Worm (Caenorhabditis elegans): ENCODE data around the gene gbas-1.
"Not testable (repeated sequence)": the region's sequence is repeated elsewhere in the genome, so short reads cannot be mapped to it uniquely, and the experiment has no call there.

Gene gbas-1

DNA sequence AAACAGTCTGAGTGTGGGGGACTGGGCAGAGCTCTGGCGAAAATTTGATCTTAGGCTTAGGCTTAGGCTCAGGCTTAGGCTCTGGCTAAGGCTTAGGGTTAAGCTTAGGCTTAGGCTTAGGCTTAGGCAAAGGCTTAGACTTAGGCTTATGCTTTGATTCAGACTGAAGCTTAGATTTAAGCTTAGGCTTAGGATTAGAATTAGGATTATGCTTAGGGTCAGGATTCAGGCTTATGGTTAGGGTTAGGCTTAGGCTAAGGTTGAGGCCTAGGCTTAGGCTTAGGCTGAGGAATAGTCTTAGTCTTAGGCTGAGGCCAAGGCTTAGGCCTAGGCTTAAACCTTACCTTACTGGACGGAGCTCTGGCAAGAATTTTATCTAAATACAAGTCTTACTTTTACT, 22.2 kb downstream of the gbas-1 start:
- no peak for TF ChIP-seq unc-62 (GFP tag; optimal IDR thresholded peaks at IDR 0.05)

ce11 chrII:2530496-2530895, 25.8 kb downstream of the gbas-1 start, which contains the start of gene K02F6.6:
K02F6.6 (plus strand) TSS chrII:2530796.
- no peak for TF ChIP-seq unc-62 (GFP tag; optimal IDR thresholded peaks at IDR 0.05)

DNA sequence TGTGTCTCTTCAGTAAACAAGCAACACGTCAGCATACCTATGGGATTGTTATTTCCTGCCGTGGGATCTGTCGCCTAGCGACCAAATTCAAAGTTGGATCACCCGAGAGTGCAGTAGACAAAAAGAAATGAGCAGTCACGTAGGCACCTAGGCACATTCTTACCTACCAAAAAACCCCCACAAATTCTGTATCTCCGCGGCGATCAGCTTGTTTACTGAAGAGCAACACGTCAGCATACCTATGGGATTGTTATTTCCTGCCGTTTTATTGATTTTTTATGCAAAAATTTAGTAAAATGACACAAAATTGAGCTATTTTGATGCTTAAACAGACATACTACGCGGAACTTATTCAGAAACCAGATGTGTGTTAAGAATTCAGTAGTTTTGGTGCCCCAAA, 29.8 kb downstream of the gbas-1 start, which contains the start of gene K02F6.5:
Gene K02F6.5, plus strand, starts transcription at position 301 of the 400 bp plus-strand sequence.
- TF ChIP-seq unc-62 (GFP tag; optimal IDR thresholded peaks at IDR 0.05) = not testable (repeated sequence)

- not testable (repeated sequence) for TF ChIP-seq unc-62 (GFP tag; optimal IDR thresholded peaks at IDR 0.05)
Measured at ce11 chrII:2534952-2535351, 30.3 kb downstream of the gbas-1 start, which contains the start of gene K02F6.8. K02F6.8 (minus strand) TSS chrII:2535052.

DNA sequence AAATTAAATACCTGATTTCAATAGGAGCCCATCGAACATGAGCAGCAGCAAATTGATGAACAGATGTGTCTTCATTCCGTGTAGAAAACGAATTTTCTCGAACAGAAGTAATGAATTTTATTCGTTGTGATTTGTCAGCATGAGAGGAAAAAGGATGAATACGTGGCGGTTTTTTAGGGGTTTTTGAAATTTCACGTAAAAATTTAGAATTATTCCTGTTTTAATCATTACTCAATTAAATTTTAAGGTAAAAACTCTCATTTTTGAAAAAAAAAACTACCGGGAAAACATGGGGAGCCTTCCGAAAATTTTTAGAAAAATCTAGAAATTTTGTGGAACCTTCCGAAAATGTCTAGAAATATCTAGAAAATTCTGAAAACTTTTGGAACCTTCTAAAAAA, 33.1 kb downstream of the gbas-1 start, which contains the start of gene K02F6.7:
Gene K02F6.7, minus strand, starts transcription at position 101 of the 400 bp plus-strand sequence.
- TF ChIP-seq unc-62 (GFP tag; optimal IDR thresholded peaks at IDR 0.05) = no peak

DNA sequence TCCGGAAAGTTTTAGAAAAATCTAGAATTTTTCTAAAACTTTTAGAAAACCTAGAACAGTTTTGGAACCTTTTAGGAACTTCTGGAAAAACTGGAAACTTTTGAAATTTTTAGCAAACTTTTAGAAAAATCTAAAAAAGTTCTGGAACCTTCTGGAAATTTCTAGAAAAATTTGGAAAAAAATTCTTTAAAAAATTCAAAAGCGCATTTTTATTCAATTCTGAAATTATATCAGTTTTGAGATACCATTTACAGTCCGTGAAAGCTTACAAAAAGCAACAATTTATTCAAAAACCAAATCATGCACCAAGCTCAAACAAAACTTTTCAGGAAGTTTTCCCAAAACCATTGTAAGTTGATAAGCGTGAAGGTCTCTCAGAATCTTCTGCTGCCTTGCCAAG, 33.5 kb downstream of the gbas-1 start, which contains the start of gene K02F6.4:
Gene K02F6.4, plus strand, starts transcription at position 301 of the 400 bp plus-strand sequence.
- no peak for TF ChIP-seq unc-62 (GFP tag; optimal IDR thresholded peaks at IDR 0.05)

- no peak for TF ChIP-seq unc-62 (GFP tag; optimal IDR thresholded peaks at IDR 0.05)
Measured at ce11 chrII:2545925-2546324, 41.2 kb downstream of the gbas-1 start, which contains the start of gene K02F6.3. K02F6.3 (plus strand) TSS chrII:2546225.

DNA sequence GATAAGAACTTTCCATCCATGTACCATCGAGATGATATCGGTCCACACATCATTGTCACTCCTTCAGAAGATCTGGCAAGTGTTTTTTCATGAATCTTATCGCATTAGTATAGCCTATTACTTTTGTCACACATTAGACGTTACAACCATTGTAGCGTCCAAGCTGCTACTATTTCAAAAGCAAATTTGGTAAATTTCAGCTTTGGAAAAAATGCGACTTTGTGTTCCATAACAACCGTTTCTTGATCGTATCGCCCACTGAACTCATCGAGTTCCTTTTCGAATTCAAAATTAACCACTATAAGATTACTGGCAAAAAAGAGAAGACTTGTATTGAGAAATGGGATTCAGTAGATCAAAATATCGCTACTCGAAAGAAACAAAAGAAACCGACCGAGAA, 48.4 kb downstream of the gbas-1 start:
- no peak for TF ChIP-seq unc-62 (GFP tag; optimal IDR thresholded peaks at IDR 0.05)

DNA sequence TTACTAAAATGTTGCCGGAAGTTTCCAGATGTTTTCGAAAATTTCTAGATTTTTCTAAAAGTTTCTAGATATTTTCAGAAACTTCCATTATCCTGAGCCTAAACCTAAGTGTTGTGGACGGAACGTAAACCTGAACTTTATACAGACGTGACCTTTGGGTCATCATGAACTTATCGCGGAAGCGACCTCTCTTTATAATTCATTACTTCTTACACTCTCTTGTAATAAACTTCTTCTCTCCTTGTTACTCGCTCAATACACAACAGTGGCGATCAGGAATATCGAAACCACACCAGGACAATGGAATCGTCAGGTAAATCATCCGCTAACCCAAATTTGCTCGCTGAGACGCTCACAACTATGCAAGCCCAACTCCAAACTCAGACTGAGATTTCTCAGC, 49.0 kb downstream of the gbas-1 start, which contains the start of gene K02F6.1:
Gene K02F6.1, plus strand, starts transcription at position 301 of the 400 bp plus-strand sequence.
- not testable (repeated sequence) for TF ChIP-seq unc-62 (GFP tag; optimal IDR thresholded peaks at IDR 0.05)

DNA sequence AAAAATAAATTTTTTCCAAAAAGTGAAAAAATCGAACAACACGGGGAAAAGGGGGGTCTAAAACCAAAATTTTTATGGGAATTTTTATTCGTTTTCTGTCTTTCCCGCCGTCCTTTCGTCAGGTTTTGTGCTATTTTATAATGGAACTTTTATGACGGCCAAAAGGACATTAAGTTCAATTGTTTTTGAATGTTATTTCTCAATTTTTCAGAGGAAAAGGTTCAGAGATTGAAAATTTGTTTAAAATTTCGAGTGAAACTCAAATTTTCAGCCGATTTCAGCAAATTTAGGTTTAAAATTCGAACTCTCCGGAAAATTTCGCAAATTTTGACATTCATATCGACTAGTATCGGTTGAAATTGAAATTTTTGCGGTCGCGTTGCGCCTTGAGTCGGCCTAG, 59.3 kb downstream of the gbas-1 start, which contains the start of gene nep-18:
Gene nep-18, minus strand, starts transcription at position 101 of the 400 bp plus-strand sequence.
- no peak for TF ChIP-seq unc-62 (GFP tag; optimal IDR thresholded peaks at IDR 0.05)

Measured in whole organism, dauer.